Worm (Caenorhabditis elegans): ENCODE results near the gene nspb-3.

- no peak for TF ChIP-seq tbx-37 (GFP tag; conservative IDR thresholded peaks at IDR 0.05)
- no peak for TF ChIP-seq flt-1 (GFP tag; IDR thresholded peaks at IDR 0.05)
- no peak for TF ChIP-seq ceh-36 (tag; optimal IDR thresholded peaks at IDR 0.05)
- no peak for TF ChIP-seq hnd-1 (tag; optimal IDR thresholded peaks at IDR 0.05)
- TF ChIP-seq pes-1 (GFP tag; IDR thresholded peaks at IDR 0.05) = no peak
- no peak for TF ChIP-seq ama-1 (optimal IDR thresholded peaks at IDR 0.05)
- no peak for TF ChIP-seq aly-1 (tag; optimal IDR thresholded peaks at IDR 0.05)
- no peak for TF ChIP-seq hmg-4 (GFP tag; optimal IDR thresholded peaks at IDR 0.05)
- no peak for TF ChIP-seq hmbx-1 (tag; optimal IDR thresholded peaks at IDR 0.05)
- TF ChIP-seq tbx-11 (GFP tag; IDR thresholded peaks at IDR 0.05) = no peak
- TF ChIP-seq tra-4 (tag; optimal IDR thresholded peaks at IDR 0.05) = no peak
- no peak for TF ChIP-seq ceh-13 (GFP tag; optimal IDR thresholded peaks at IDR 0.05)
Observed at ce11 chrIV:6574343-6574742, 20.4 kb downstream of the nspb-3 start.
